Worm (Caenorhabditis elegans): Measurements from ENCODE around the gene lbp-7.

The lbp-7 gene

ce11 chrV:13840909-13841308 is 38.4 kb upstream of the lbp-7 start, which contains the start of gene srx-17:
TSS of gene srx-17 (plus strand) at chrV:13841209.
- TF ChIP-seq nhr-237 (tag; optimal IDR thresholded peaks at IDR 0.05) (no peak), efl-1 (optimal IDR thresholded peaks at IDR 0.05) (no peak), efl-1 (GFP tag; optimal IDR thresholded peaks at IDR 0.05 in 1 of 2) (peak in 1 of 2 experiments; percentile 29)

ce11 chrV:13843147-13843546 is 36.2 kb upstream of the lbp-7 start, which contains the start of gene srx-130:
TSS of gene srx-130 (plus strand) at chrV:13843447.
- TF ChIP-seq sup-37 (GFP tag; optimal IDR thresholded peaks at IDR 0.05): no peak
- no peak for TF ChIP-seq sox-4 (tag; optimal IDR thresholded peaks at IDR 0.05)
- TF ChIP-seq skn-1 (tag; optimal IDR thresholded peaks at IDR 0.05): no peak
- no peak for TF ChIP-seq lin-13 (GFP tag; optimal IDR thresholded peaks at IDR 0.05)
- no peak for TF ChIP-seq nhr-20 (tag; optimal IDR thresholded peaks at IDR 0.05)
- TF ChIP-seq mef-2 (tag; optimal IDR thresholded peaks at IDR 0.05): no peak
- no peak for TF ChIP-seq snpc-4 (tag; optimal IDR thresholded peaks at IDR 0.05)
- TF ChIP-seq nhr-47 (tag; optimal IDR thresholded peaks at IDR 0.05): no peak
- TF ChIP-seq fkh-10 (GFP tag; optimal IDR thresholded peaks at IDR 0.05): no peak
- no peak for TF ChIP-seq mep-1 (tag; optimal IDR thresholded peaks at IDR 0.05)
- no peak for TF ChIP-seq nhr-11 (tag; optimal IDR thresholded peaks at IDR 0.05)
- no peak for TF ChIP-seq lir-3 (tag; optimal IDR thresholded peaks at IDR 0.05; ENCODE audit: poor library complexity)
- TF ChIP-seq lin-35 (GFP tag; optimal IDR thresholded peaks at IDR 0.05): no peak

DNA sequence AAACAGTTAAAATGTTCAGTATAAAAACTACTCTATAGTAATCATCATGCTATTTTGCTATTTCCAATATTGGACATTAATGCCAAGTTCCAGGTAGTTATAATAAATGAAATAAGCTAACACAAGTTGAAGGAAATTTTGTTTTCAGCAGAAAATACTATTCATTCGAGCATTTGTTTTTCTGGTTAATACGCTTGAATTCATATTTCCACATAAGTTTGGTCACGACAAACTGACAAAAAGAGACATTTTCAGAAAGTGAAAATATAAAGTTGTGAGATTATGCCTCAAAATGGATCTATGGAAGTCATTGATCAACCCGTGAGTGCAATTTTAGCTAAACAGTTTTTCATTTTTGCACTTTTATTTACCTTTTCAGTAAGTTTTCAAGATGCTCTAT is 34.2 kb upstream of the lbp-7 start, which contains the start of gene srx-131:
srx-131 (plus strand) TSS at position 301 of the 400 bp plus-strand sequence.
- TF ChIP-seq lin-13 (GFP tag; optimal IDR thresholded peaks at IDR 0.05): no peak
- no peak for TF ChIP-seq hlh-4 (tag; optimal IDR thresholded peaks at IDR 0.05)
- TF ChIP-seq ces-1 (GFP tag; optimal IDR thresholded peaks at IDR 0.05): no peak
- TF ChIP-seq C34B4.2 (tag; optimal IDR thresholded peaks at IDR 0.05): no peak
- no peak for TF ChIP-seq isw-1 (GFP tag; IDR thresholded peaks at IDR 0.05)

ce11 chrV:13848379-13848778 is 31.0 kb upstream of the lbp-7 start, which contains the start of gene srx-133:
TSS of gene srx-133 (plus strand) at chrV:13848679.
- no peak for TF ChIP-seq unc-86 (tag; optimal IDR thresholded peaks at IDR 0.05)

DNA sequence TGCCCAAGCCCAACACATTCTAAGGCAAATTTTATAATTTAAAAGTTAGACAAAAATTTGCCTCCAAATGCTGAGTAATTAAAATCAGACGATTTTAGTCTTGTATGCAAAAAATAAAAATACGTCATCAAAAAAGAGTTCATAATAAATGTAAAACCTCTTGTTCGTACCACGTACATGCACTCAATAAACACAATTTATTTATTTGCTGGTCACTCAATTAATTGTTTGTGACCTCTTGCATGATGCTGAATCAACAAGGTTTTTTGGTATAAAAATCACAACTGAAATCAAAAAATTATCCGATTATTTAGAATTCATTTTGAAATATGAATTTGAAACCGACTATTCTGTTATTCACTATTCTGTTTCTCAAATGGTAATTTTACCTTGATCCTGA is 29.2 kb upstream of the lbp-7 start, which contains the start of gene hpx-2:
hpx-2 (plus strand) TSS at position 301 of the 400 bp plus-strand sequence.
- no peak for TF ChIP-seq C34B4.2 (tag; optimal IDR thresholded peaks at IDR 0.05)
- TF ChIP-seq skn-1 (tag; optimal IDR thresholded peaks at IDR 0.05): no peak
- TF ChIP-seq snu-23 (GFP tag; optimal IDR thresholded peaks at IDR 0.05): no peak
- TF ChIP-seq F16B12.6 (tag; optimal IDR thresholded peaks at IDR 0.05): no peak
- TF ChIP-seq dpl-1 (GFP tag; optimal IDR thresholded peaks at IDR 0.05): no peak
- TF ChIP-seq elt-2 (tag; optimal IDR thresholded peaks at IDR 0.05): no peak
- TF ChIP-seq mdl-1 (tag; optimal IDR thresholded peaks at IDR 0.05): no peak
- TF ChIP-seq nhr-28 (tag; optimal IDR thresholded peaks at IDR 0.05): no peak
- no peak for TF ChIP-seq swsn-7 (tag; optimal IDR thresholded peaks at IDR 0.05)
- no peak for TF ChIP-seq ceh-88 (GFP tag; IDR thresholded peaks at IDR 0.05)
- TF ChIP-seq irx-1 (tag; optimal IDR thresholded peaks at IDR 0.05): no peak
- TF ChIP-seq nhr-237 (tag; optimal IDR thresholded peaks at IDR 0.05): no peak
- TF ChIP-seq fkh-4 (tag; optimal IDR thresholded peaks at IDR 0.05; ENCODE audit: borderline replicate concordance): no peak
- TF ChIP-seq nhr-77 (tag; optimal IDR thresholded peaks at IDR 0.05): no peak
- TF ChIP-seq lsy-2 (tag; optimal IDR thresholded peaks at IDR 0.05): no peak
- TF ChIP-seq fkh-8 (tag; optimal IDR thresholded peaks at IDR 0.05): no peak
- TF ChIP-seq lin-15B (tag; optimal IDR thresholded peaks at IDR 0.05): no peak
- TF ChIP-seq aha-1 (tag; optimal IDR thresholded peaks at IDR 0.05): no peak

All from whole organism, L1 larva.